Fruit fly (Drosophila melanogaster) S2 (cell line): ENCODE data around the gene bond.

Experiments
- CG8478 ChIP-seq: fragments of >200 bp; optimal IDR thresholded peaks from 2 replicates; lab custom pipeline; 2018
- CTCF ChIP-seq, 2 experiments: fragments of >200 bp; optimal IDR thresholded peaks; 2 replicates each; lab custom pipeline; 2018

DNA sequence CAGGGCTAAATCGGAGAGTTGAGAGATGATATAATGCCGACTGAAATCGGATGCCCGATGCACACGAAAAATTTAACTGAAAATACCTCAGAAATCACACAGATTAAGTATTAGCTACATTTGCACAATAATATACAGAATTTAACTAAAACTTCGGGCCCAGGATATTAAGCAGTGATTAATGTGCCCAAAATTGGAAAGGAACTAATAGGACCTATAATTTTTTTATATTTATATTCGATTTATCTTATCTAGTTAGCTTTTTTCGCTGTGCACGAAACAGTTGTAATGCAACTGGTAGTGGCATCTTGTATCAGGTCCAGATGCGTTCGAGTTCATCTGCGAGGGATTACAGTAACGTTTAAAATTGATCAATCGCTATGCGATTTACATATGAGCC is 11.6 kb upstream of the bond start:
- no peak for TF ChIP-seq CG8478 (lab: Kevin White, UChicago)
- TF ChIP-seq CTCF (optimal IDR thresholded peaks at IDR 0.05; lab: Kevin White, UChicago): no peak
